Worm (Caenorhabditis elegans) whole organism, L4 larva: Measurements from ENCODE around the gene cwp-3.

ENCODE experiments used
- ZK546.5 ChIP-seq, 2 experiments: sonication (generic microtip); optimal IDR thresholded peaks; 2 replicates each; lab custom pipeline; 2017; ENCODE audit warnings: missing biosample characterization in 2 of 2, missing genetic modification characterization in 2 of 2
- ceh-28 ChIP-seq: fragments of 150-350 bp; optimal IDR thresholded peaks from 2 replicates; lab custom pipeline; 2014; ENCODE audit warnings: missing biosample characterization, missing genetic modification reagents, missing genetic modification characterization
- ceh-32 ChIP-seq: sonication (generic microtip); optimal IDR thresholded peaks from 2 replicates; lab custom pipeline; 2016; ENCODE audit warnings: mild to moderate bottlenecking, missing genetic modification characterization, missing compliant biosample characterization; ENCODE audit not compliant: poor library complexity
- fkh-10 ChIP-seq: fragments of 150-350 bp; optimal IDR thresholded peaks from 2 replicates; lab custom pipeline; 2014; ENCODE audit warnings: missing biosample characterization, missing genetic modification reagents, missing genetic modification characterization
- jun-1 ChIP-seq: fragments of 150-350 bp; optimal IDR thresholded peaks from 2 replicates; lab custom pipeline; 2014; ENCODE audit warnings: missing biosample characterization, missing genetic modification reagents, missing genetic modification characterization
- lsy-2 ChIP-seq, 2 experiments: fragments of 150-350 bp in 1 of 2; sonication (generic microtip) in 1 of 2; optimal IDR thresholded peaks; 2 replicates each; lab custom pipeline; 2014 to 2017; ENCODE audit warnings: missing biosample characterization in 2 of 2, missing genetic modification characterization in 2 of 2
- mdl-1 ChIP-seq, 2 experiments: fragments of 150-350 bp in 1 of 2; sonication (generic microtip) in 1 of 2; optimal IDR thresholded peaks; 2 replicates each; lab custom pipeline; 2014 to 2017; ENCODE audit warnings: missing biosample characterization in 2 of 2, missing genetic modification characterization in 2 of 2
- mdt-29 ChIP-seq: fragments of 200-800 bp; sonication (Bioruptor generic); IDR thresholded peaks from 2 replicates; pipeline ENCODE4 v1.3.6; 2022; ENCODE audit warnings: missing genetic modification reagents, missing genetic modification characterization, missing compliant biosample characterization
- nhr-77 ChIP-seq: fragments of 150-350 bp; optimal IDR thresholded peaks from 2 replicates; lab custom pipeline; 2014; ENCODE audit warnings: missing biosample characterization, missing genetic modification characterization
- snpc-4 ChIP-seq: fragments of 150-350 bp; optimal IDR thresholded peaks from 2 replicates; lab custom pipeline; 2014; ENCODE audit warnings: missing biosample characterization, missing genetic modification characterization
- unc-62 ChIP-seq, 3 experiments: fragments of 150-350 bp in 1 of 3; sonication (generic microtip); optimal IDR thresholded peaks in 2 of 3; peaks in 1 of 3; 1 replicate in 1 of 3; 2 replicates in 2 of 3; lab custom pipeline; 2014 to 2017; ENCODE audit warnings: missing biosample characterization in 3 of 3, missing genetic modification characterization in 3 of 3, missing genetic modification reagents in 3 of 3, missing genotype in 1 of 3

DNA sequence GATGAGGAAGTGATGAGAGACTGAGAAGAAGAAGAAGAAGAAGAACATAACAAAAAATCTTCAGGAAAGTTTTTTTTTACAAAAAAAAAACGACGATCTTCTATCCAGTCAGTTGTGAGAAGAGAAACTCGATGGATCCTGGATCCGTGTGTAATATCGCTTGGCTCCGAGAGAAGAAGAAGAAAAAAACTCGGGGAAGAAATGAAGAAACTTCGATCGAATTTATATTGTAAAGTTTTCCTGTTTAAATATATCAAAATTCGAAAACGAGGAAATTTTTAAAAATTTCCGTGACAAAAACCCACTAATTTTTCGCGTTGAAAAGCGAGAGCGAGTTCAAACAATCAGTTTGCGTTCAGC is 19.3 kb upstream of the cwp-3 start, which contains the start of gene adss-1:
- TF ChIP-seq mdl-1 (tag; optimal IDR thresholded peaks at IDR 0.05; lab: Kevin White, UChicago) (no peak), mdt-29 (no peak), jun-1 (no peak), ceh-32 (tag; lab: Kevin White, UChicago) (no peak), unc-62 (GFP tag; optimal IDR thresholded peaks at IDR 0.05 in 1 of 2; lab: Kevin White, UChicago) (no peak), unc-62 (tag; optimal IDR thresholded peaks at IDR 0.05; lab: Kevin White, UChicago) (no peak), nhr-77 (no peak), fkh-10 (no peak), lsy-2 (tag; optimal IDR thresholded peaks at IDR 0.05; lab: Kevin White, UChicago) (no peak), snpc-4 (tag; lab: Kevin White, UChicago) (no peak), ceh-28 (tag; lab: Kevin White, UChicago) (no peak), ZK546.5 (tag; optimal IDR thresholded peaks at IDR 0.05; lab: Kevin White, UChicago) (no peak)
